Worm (Caenorhabditis elegans): ENCODE results near the gene F56D2.8.

- TF ChIP-seq T22C8.4 (GFP tag; IDR thresholded peaks at IDR 0.05) (no peak), ref-1 (GFP tag; conservative IDR thresholded peaks at IDR 0.05) (no peak), ztf-29 (GFP tag; IDR thresholded peaks at IDR 0.05) (no peak), flt-1 (GFP tag; IDR thresholded peaks at IDR 0.05) (no peak), tab-1 (GFP tag; IDR thresholded peaks at IDR 0.05) (no peak), med-1 (GFP tag; optimal IDR thresholded peaks at IDR 0.05; ENCODE audit: insufficient read depth) (no peak), ztf-23 (GFP tag; IDR thresholded peaks at IDR 0.05) (no peak), klf-2 (GFP tag; conservative IDR thresholded peaks at IDR 0.05) (no peak), cog-1 (tag; optimal IDR thresholded peaks at IDR 0.05) (no peak)
Observed at ce11 chrIII:5572806-5573205, 9.9 kb downstream of the F56D2.8 start.
